Fruit fly (Drosophila melanogaster): ENCODE results near the gene Tsp39D.
A peak's percentile ranks its signal among the peaks of the same experiment; 100 is the strongest.

The Tsp39D gene

DNA sequence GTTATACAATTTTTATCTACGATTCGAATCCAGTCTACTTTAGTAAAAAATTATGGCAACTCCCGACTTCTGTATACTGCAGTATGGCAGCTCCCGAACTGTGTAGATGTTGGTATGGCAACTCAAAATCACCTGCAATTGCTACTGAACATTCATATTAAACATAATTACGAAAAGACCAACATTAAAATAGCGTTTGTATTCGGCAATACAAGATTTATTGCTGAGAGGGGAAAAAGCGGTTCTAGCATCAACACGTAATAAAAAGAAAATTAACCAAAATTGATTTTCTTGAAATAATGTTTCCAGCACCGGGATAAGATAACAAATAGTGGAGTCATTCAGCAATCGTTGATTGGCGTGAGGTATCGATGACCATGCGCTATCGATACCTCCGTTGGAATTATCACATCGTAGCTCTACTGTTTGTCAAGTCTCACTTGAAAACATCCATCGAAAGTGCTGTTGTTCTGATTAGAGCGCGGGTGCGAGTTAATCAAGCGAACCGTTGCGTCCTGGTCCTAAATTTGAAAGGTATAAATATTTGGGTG is at the start of gene Tsp39D:
Gene Tsp39D (plus strand): TSS at position 405 of the 551 bp plus-strand sequence.
- TF ChIP-seq jim (GFP tag; optimal IDR thresholded peaks at IDR 0.05) (no peak), tai (GFP tag; optimal IDR thresholded peaks at IDR 0.05) (no peak), lola (GFP tag; optimal IDR thresholded peaks at IDR 0.05) (no peak), Dif (GFP tag; optimal IDR thresholded peaks at IDR 0.05; ENCODE audit: partially characterized antibody) (no peak), foxo (GFP tag; optimal IDR thresholded peaks at IDR 0.05) (peak in 1 of 2 experiments; percentile 37), Dfd (GFP tag; optimal IDR thresholded peaks at IDR 0.05) (no peak), Sp1 (GFP tag; optimal IDR thresholded peaks at IDR 0.05) (no peak), Myc (optimal IDR thresholded peaks at IDR 0.05) (peak; percentile 60), sv (GFP tag; optimal IDR thresholded peaks at IDR 0.05) (no peak), HLH106 (tag; optimal IDR thresholded peaks at IDR 0.05) (no peak), ey (GFP tag; optimal IDR thresholded peaks at IDR 0.05) (no peak), Abd-B (GFP tag; optimal IDR thresholded peaks at IDR 0.05) (no peak), Vsx2 (GFP tag; optimal IDR thresholded peaks at IDR 0.05; ENCODE audit: partially characterized antibody) (no peak), dl (GFP tag; optimal IDR thresholded peaks at IDR 0.05; ENCODE audit: insufficient read depth in 1 of 2, partially characterized antibody in 2 of 2) (no peak), woc (GFP tag; optimal IDR thresholded peaks at IDR 0.05) (no peak), CrebA (GFP tag; optimal IDR thresholded peaks at IDR 0.05; ENCODE audit: borderline replicate concordance) (peak; percentile 14), rgr (GFP tag; optimal IDR thresholded peaks at IDR 0.05) (no peak), CG32264 (GFP tag; optimal IDR thresholded peaks at IDR 0.05) (no peak), CG9705 (GFP tag; optimal IDR thresholded peaks at IDR 0.05) (no peak), usp (GFP tag; optimal IDR thresholded peaks at IDR 0.05) (no peak), brk (GFP tag; optimal IDR thresholded peaks at IDR 0.05) (peak; percentile 40), sage (GFP tag; optimal IDR thresholded peaks at IDR 0.05) (no peak), GATAd (GFP tag; optimal IDR thresholded peaks at IDR 0.05) (no peak), OdsH (GFP tag; optimal IDR thresholded peaks at IDR 0.05) (peak; percentile 33), Rel (GFP tag; optimal IDR thresholded peaks at IDR 0.05) (no peak), Rel (tag; optimal IDR thresholded peaks at IDR 0.05) (no peak), br (GFP tag; optimal IDR thresholded peaks at IDR 0.05) (peak; percentile 18), pan (optimal IDR thresholded peaks at IDR 0.05) (no peak), dsf (GFP tag; optimal IDR thresholded peaks at IDR 0.05; ENCODE audit: borderline replicate concordance) (no peak), Hr78 (GFP tag; optimal IDR thresholded peaks at IDR 0.05) (no peak), N (GFP tag; optimal IDR thresholded peaks at IDR 0.05) (no peak), Jra (GFP tag; optimal IDR thresholded peaks at IDR 0.05) (peak; percentile 21), fru (GFP tag; optimal IDR thresholded peaks at IDR 0.05) (peak; percentile 18), Hr83 (GFP tag; optimal IDR thresholded peaks at IDR 0.05; ENCODE audit: poor library complexity, severe bottlenecking) (no peak), psq (GFP tag; optimal IDR thresholded peaks at IDR 0.05) (no peak), dmrt93B (GFP tag; optimal IDR thresholded peaks at IDR 0.05) (no peak), Hnf4 (GFP tag; optimal IDR thresholded peaks at IDR 0.05) (no peak), h (GFP tag; optimal IDR thresholded peaks at IDR 0.05) (peak; percentile 38), Mio (GFP tag; optimal IDR thresholded peaks at IDR 0.05) (no peak)

DNA sequence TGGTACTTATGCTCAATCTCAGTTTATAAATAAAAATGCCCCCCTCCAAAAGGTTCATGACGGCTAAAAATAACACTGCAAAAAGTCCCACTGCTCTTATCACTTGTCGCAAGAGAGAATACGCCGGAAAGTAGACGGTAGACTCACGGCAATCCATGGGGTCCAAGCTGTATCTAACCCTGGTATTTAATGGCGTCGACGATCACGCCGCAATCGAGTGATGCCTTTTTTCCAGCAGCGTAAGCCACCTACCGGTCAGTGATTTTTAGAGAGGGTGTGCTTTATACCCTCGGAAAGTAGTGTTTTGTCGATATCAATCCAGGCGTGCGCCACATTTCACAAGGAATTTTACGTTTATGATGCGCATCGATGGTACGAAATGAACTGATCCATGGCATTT is 44.8 kb upstream of the Tsp39D start:
- TF ChIP-seq dsf (GFP tag; optimal IDR thresholded peaks at IDR 0.05; ENCODE audit: borderline replicate concordance), result no peak
- TF ChIP-seq Sp1 (GFP tag; optimal IDR thresholded peaks at IDR 0.05), result no peak
- no peak for TF ChIP-seq OdsH (GFP tag; optimal IDR thresholded peaks at IDR 0.05)
- TF ChIP-seq rgr (GFP tag; optimal IDR thresholded peaks at IDR 0.05), result no peak
- no peak for TF ChIP-seq CG9705 (GFP tag; optimal IDR thresholded peaks at IDR 0.05)
- no peak for TF ChIP-seq psq (GFP tag; optimal IDR thresholded peaks at IDR 0.05)
- no peak for TF ChIP-seq Hr78 (GFP tag; optimal IDR thresholded peaks at IDR 0.05)
- no peak for TF ChIP-seq Hnf4 (GFP tag; optimal IDR thresholded peaks at IDR 0.05)
- TF ChIP-seq Dfd (GFP tag; optimal IDR thresholded peaks at IDR 0.05), result no peak
- TF ChIP-seq CG32264 (GFP tag; optimal IDR thresholded peaks at IDR 0.05), result no peak
- TF ChIP-seq Rel (GFP tag; optimal IDR thresholded peaks at IDR 0.05), result no peak
- TF ChIP-seq Rel (tag; optimal IDR thresholded peaks at IDR 0.05), result no peak

All from whole organism, wandering third instar larva.